Worm (Caenorhabditis elegans) whole organism, L1 larva: ENCODE results near the gene tomm-70.

Experiments used
- elt-3 ChIP-seq, 6 experiments: fragments of 150-350 bp in 1 of 6; sonication (generic microtip); optimal IDR thresholded peaks; 2 replicates each; lab custom pipeline; 2017 to 2018; ENCODE audit warnings: missing biosample characterization in 6 of 6, missing genetic modification characterization in 6 of 6, inconsistent platforms in 1 of 6
- hlh-17 ChIP-seq: fragments of 200-800 bp; sonication (Bioruptor generic); optimal IDR thresholded peaks from 2 replicates; lab custom pipeline; 2018; ENCODE audit warnings: missing genetic modification characterization, mild to moderate bottlenecking, missing compliant biosample characterization, moderate library complexity, borderline replicate concordance
- nhr-12 ChIP-seq: sonication (generic microtip); optimal IDR thresholded peaks from 2 replicates; lab custom pipeline; 2017; ENCODE audit warnings: missing biosample characterization, missing genetic modification characterization
- unc-62 ChIP-seq: fragments of 150-350 bp; optimal IDR thresholded peaks from 2 replicates; lab custom pipeline; 2014; ENCODE audit warnings: missing biosample characterization, missing genetic modification reagents, missing genetic modification characterization

ce11 chrIII:8763111-8763510 is 8.6 kb upstream of the tomm-70 start:
- no peak for TF ChIP-seq elt-3 (tag; optimal IDR thresholded peaks at IDR 0.05; lab: Kevin White, UChicago)
- TF ChIP-seq hlh-17 (GFP tag; lab: Kevin White, UChicago), result no peak
- no peak for TF ChIP-seq unc-62 (GFP tag; lab: Kevin White, UChicago)
- TF ChIP-seq nhr-12, result no peak
